Fruit fly (Drosophila melanogaster): ENCODE data around the gene CG13073.

The CG13073 gene

DNA sequence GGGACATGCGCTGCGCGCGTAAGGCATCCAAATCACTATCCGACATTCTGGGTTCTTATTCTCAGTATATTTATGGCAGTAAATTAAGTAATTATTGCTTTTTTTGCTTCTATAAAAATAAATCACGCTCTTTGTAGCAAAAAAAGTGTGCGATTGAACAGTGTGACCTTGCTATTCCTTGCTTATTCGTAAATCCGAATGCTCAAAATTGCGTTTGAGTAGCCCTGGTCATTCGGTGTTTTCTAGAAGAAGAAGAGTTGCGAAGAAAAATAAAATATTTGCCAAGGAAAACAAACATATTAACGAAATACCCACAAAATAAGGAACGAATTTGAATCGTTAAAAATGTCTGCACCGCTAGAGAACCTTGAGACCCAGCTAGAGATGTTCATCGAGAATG is 14.8 kb upstream of the CG13073 start, which contains the start of the genes PDCD-5 and MED10 (continued):
- peak; percentile 34 for TF ChIP-seq CG10267 (tag; optimal IDR thresholded peaks at IDR 0.05)
- peak; percentile 55 for TF ChIP-seq CG17912 (GFP tag; optimal IDR thresholded peaks at IDR 0.05)
- TF ChIP-seq ERR (GFP tag; optimal IDR thresholded peaks at IDR 0.05) = peak; percentile 27
- no peak for TF ChIP-seq gem (tag; optimal IDR thresholded peaks at IDR 0.05)
- TF ChIP-seq CHES-1-like (GFP tag; optimal IDR thresholded peaks at IDR 0.05) = peak; percentile 31
- peak; percentile 50; the same call in 1 of the 3 replicates for TF ChIP-seq Opbp (GFP tag; IDR thresholded peaks at IDR 0.05; ENCODE audit: partially characterized antibody)
- TF ChIP-seq az2 (GFP tag; optimal IDR thresholded peaks at IDR 0.05) = no peak
- peak; percentile 90 for TF ChIP-seq CG11560 (tag; IDR thresholded peaks at IDR 0.05)
- TF ChIP-seq Nf-YC (tag; optimal IDR thresholded peaks at IDR 0.05) = no peak
- TF ChIP-seq BtbVII (GFP tag; optimal IDR thresholded peaks at IDR 0.05) = no peak
- TF ChIP-seq Dll (GFP tag; IDR thresholded peaks at IDR 0.05; ENCODE audit: partially characterized antibody) = no peak
- TF ChIP-seq CG42726 (GFP tag; IDR thresholded peaks at IDR 0.05; ENCODE audit: partially characterized antibody) = peak; percentile 66; the same call in 1 of the 2 replicates
- peak; percentile 92 for TF ChIP-seq MESR4 (GFP tag; optimal IDR thresholded peaks at IDR 0.05)
- no peak for TF ChIP-seq Ssrp (tag; optimal IDR thresholded peaks at IDR 0.05)
- no peak for TF ChIP-seq CG18011 (GFP tag; optimal IDR thresholded peaks at IDR 0.05)
- TF ChIP-seq Stat92E (GFP tag; optimal IDR thresholded peaks at IDR 0.05) = no peak
- no peak for TF ChIP-seq oc (tag; optimal IDR thresholded peaks at IDR 0.05)
- peak; percentile 35; the same call in 1 of the 2 replicates for TF ChIP-seq CG3847 (GFP tag; IDR thresholded peaks at IDR 0.05)
- TF ChIP-seq CG3726 (GFP tag; IDR thresholded peaks at IDR 0.05) = no peak
- peak in 1 of 2 experiments; percentile 56 for TF ChIP-seq Pdp1 (GFP tag; optimal IDR thresholded peaks at IDR 0.05)
- no peak for TF ChIP-seq CG5953 (GFP tag; IDR thresholded peaks at IDR 0.05)
- TF ChIP-seq Camta (GFP tag; optimal IDR thresholded peaks at IDR 0.05) = no peak
- TF ChIP-seq slp2 (GFP tag; optimal IDR thresholded peaks at IDR 0.05) = no peak
- peak; percentile 45 for TF ChIP-seq Dref (GFP tag; IDR thresholded peaks at IDR 0.05)
- TF ChIP-seq Deaf1 (tag; optimal IDR thresholded peaks at IDR 0.05) = peak; percentile 58
- TF ChIP-seq CG10959 (GFP tag; IDR thresholded peaks at IDR 0.05) = peak; percentile 33; the same call in 1 of the 2 replicates
- peak; percentile 10 for TF ChIP-seq CG13624 (GFP tag; optimal IDR thresholded peaks at IDR 0.05)
- no peak for TF ChIP-seq CkIIα-i1 (GFP tag; IDR thresholded peaks at IDR 0.05)
- TF ChIP-seq Hsf (GFP tag; optimal IDR thresholded peaks at IDR 0.05) = peak; percentile 24
- no peak for TF ChIP-seq croc (GFP tag; conservative IDR thresholded peaks at IDR 0.05)
- TF ChIP-seq CG1603 (tag; optimal IDR thresholded peaks at IDR 0.05) = peak; percentile 83
- TF ChIP-seq Awh (GFP tag; IDR thresholded peaks at IDR 0.05) = no peak
- no peak for TF ChIP-seq Sox102F (GFP tag; optimal IDR thresholded peaks at IDR 0.05)
- TF ChIP-seq Dbx (GFP tag; IDR thresholded peaks at IDR 0.05) = no peak
- no peak for TF ChIP-seq CG13296 (GFP tag; optimal IDR thresholded peaks at IDR 0.05)
- no peak for TF ChIP-seq Trl (optimal IDR thresholded peaks at IDR 0.05)
- TF ChIP-seq Trl (GFP tag; optimal IDR thresholded peaks at IDR 0.05) = no peak
- no peak for TF ChIP-seq Hmx (GFP tag; optimal IDR thresholded peaks at IDR 0.05)
- no peak for TF ChIP-seq CG31388 (GFP tag; optimal IDR thresholded peaks at IDR 0.05)

DNA sequence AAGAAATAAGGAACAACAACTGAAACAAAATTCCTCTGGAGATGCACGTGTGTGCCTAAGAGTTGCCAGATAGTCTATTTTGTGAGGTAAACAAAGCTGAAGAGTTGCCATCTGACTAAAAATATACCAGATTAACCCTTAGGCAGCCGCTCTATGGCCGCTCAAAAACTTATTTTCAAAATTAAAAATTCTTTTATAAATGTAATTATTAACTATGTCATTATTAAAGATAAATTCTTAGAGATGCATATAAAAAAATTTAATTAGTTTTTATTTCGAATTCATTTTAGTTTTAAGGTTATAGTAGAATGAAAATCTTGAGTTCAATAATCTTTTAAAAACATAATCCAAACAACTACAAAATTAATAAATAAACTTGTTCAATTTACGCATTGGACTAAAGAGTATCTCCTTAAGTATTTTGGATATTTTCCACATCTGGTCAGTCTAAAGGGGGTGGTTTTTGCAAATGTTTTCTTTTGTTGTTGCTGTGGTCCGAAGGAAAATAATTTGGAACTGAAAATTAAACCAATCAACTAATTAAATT is 11.6 kb upstream of the CG13073 start, which contains the start of gene Tmx3:
Gene Tmx3, plus strand, starts transcription at position 442 of the 547 bp plus-strand sequence.
- TF ChIP-seq cwo (GFP tag; optimal IDR thresholded peaks at IDR 0.05) = peak; percentile 90
- TF ChIP-seq fd96Cb (tag; optimal IDR thresholded peaks at IDR 0.05) = peak; percentile 89
- TF ChIP-seq CG12071 (GFP tag; optimal IDR thresholded peaks at IDR 0.05) = no peak
- TF ChIP-seq amos (GFP tag; IDR thresholded peaks at IDR 0.05; ENCODE audit: partially characterized antibody) = no peak
- TF ChIP-seq nerfin-2 (GFP tag; IDR thresholded peaks at IDR 0.05; ENCODE audit: partially characterized antibody) = no peak
- peak; percentile 91 for TF ChIP-seq tio (GFP tag; optimal IDR thresholded peaks at IDR 0.05)
- TF ChIP-seq CG1832 (GFP tag; optimal IDR thresholded peaks at IDR 0.05) = no peak
- TF ChIP-seq org-1 (GFP tag; optimal IDR thresholded peaks at IDR 0.05) = peak; percentile 31
- no peak for TF ChIP-seq CG7963 (GFP tag; IDR thresholded peaks at IDR 0.05; ENCODE audit: partially characterized antibody)
- peak; percentile 90 for TF ChIP-seq ap (GFP tag; IDR thresholded peaks at IDR 0.05)
- TF ChIP-seq H2.0 (GFP tag; IDR thresholded peaks at IDR 0.05) = peak; percentile 94
- TF ChIP-seq btn (GFP tag; optimal IDR thresholded peaks at IDR 0.05) = no peak
- TF ChIP-seq CG18764 (GFP tag; optimal IDR thresholded peaks at IDR 0.05) = peak; percentile 53

All from whole organism, embryonic.